Worm (Caenorhabditis elegans) whole organism, L4 larva: ENCODE results near the gene Y48A6B.7.

ENCODE experiments used
- D1046.2 ChIP-seq: fragments of 200-800 bp; sonication (Bioruptor generic); IDR thresholded peaks from 2 replicates; pipeline ENCODE4 v1.3.6; 2022; ENCODE audit warnings: missing genetic modification characterization, missing compliant biosample characterization
- F10B5.3 ChIP-seq: sonication (generic microtip); optimal IDR thresholded peaks from 2 replicates; lab custom pipeline; 2016; ENCODE audit warnings: mild to moderate bottlenecking, missing genetic modification characterization, missing compliant biosample characterization
- aha-1 ChIP-seq: fragments of 150-350 bp; peaks from one replicate; lab custom pipeline; 2014; ENCODE audit warnings: missing biosample characterization, missing genetic modification characterization
- ama-1 ChIP-seq: fragments of 150-350 bp; optimal IDR thresholded peaks from 2 replicates; lab custom pipeline; 2014; ENCODE audit warnings: inconsistent platforms, mixed read lengths
- hif-1 ChIP-seq, 2 experiments: sonication (generic microtip); optimal IDR thresholded peaks; 2 replicates each; lab custom pipeline; 2016 to 2017; ENCODE audit warnings: missing compliant biosample characterization in 2 of 2, missing genetic modification characterization in 2 of 2, missing genetic modification reagents in 2 of 2, missing genotype in 2 of 2, mild to moderate bottlenecking in 1 of 2
- lin-38 ChIP-seq: fragments of 200-800 bp; sonication (Bioruptor generic); IDR thresholded peaks from 2 replicates; pipeline ENCODE4 v1.3.6; 2022; ENCODE audit warnings: missing genetic modification reagents, missing genetic modification characterization, missing compliant biosample characterization
- lsy-2 ChIP-seq, 2 experiments: fragments of 150-350 bp in 1 of 2; sonication (generic microtip) in 1 of 2; optimal IDR thresholded peaks; 2 replicates each; lab custom pipeline; 2014 to 2017; ENCODE audit warnings: missing biosample characterization in 2 of 2, missing genetic modification characterization in 2 of 2
- mdl-1 ChIP-seq, 2 experiments: fragments of 150-350 bp in 1 of 2; sonication (generic microtip) in 1 of 2; optimal IDR thresholded peaks; 2 replicates each; lab custom pipeline; 2014 to 2017; ENCODE audit warnings: missing biosample characterization in 2 of 2, missing genetic modification characterization in 2 of 2
- nhr-11 ChIP-seq: fragments of 150-350 bp; optimal IDR thresholded peaks from 2 replicates; lab custom pipeline; 2014; ENCODE audit warnings: missing biosample characterization, missing genetic modification characterization
- nhr-111 ChIP-seq: fragments of 200-800 bp; sonication (Bioruptor generic); optimal IDR thresholded peaks from 2 replicates; lab custom pipeline; 2018; ENCODE audit warnings: mild to moderate bottlenecking, missing genetic modification characterization, missing compliant biosample characterization
- nhr-6 ChIP-seq: fragments of 150-350 bp; optimal IDR thresholded peaks from 2 replicates; lab custom pipeline; 2014; ENCODE audit warnings: missing biosample characterization, missing genetic modification characterization
- nhr-77 ChIP-seq: fragments of 150-350 bp; optimal IDR thresholded peaks from 2 replicates; lab custom pipeline; 2014; ENCODE audit warnings: missing biosample characterization, missing genetic modification characterization
- sdz-12 ChIP-seq: fragments of 200-800 bp; sonication (Bioruptor generic); optimal IDR thresholded peaks from 2 replicates; lab custom pipeline; 2018; ENCODE audit warnings: mild to moderate bottlenecking, missing genetic modification characterization, missing compliant biosample characterization
- unc-62 ChIP-seq, 3 experiments: fragments of 150-350 bp in 1 of 3; sonication (generic microtip); optimal IDR thresholded peaks in 2 of 3; peaks in 1 of 3; 1 replicate in 1 of 3; 2 replicates in 2 of 3; lab custom pipeline; 2014 to 2017; ENCODE audit warnings: missing biosample characterization in 3 of 3, missing genetic modification characterization in 3 of 3, missing genetic modification reagents in 3 of 3, missing genotype in 1 of 3

DNA sequence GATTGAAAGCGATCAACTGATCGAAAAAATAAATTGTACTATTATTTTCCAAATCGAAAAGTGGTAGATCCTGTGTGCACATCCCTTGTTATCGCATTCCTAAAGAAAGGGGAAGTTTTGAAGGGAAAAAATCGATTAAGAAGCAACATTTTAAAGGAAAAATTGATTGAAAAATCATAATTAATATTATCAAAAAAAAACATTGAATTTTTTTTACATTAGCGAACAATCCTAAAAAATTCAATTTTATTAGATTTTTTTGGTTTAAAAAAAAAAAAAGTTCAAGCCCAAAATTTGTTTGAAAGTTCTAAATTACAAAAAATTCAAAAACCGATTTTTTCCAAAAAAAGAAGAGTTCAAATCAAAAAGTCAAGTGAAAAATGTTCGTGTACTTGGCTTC, 31.2 kb downstream of the Y48A6B.7 start, which contains the start of gene dmsr-5:
- TF ChIP-seq ama-1 (lab: Kevin White, UChicago) = no peak
- no peak for TF ChIP-seq nhr-6 (tag; lab: Kevin White, UChicago)
- no peak for TF ChIP-seq lin-38 (GFP tag; lab: Robert Waterston, UW)
- TF ChIP-seq mdl-1 (tag; optimal IDR thresholded peaks at IDR 0.05; lab: Kevin White, UChicago) = no peak
- TF ChIP-seq D1046.2 (GFP tag; lab: Robert Waterston, UW) = no peak
- TF ChIP-seq unc-62 (GFP tag; optimal IDR thresholded peaks at IDR 0.05 in 1 of 2; lab: Kevin White, UChicago) = no peak
- TF ChIP-seq unc-62 (tag; optimal IDR thresholded peaks at IDR 0.05; lab: Kevin White, UChicago) = no peak
- no peak for TF ChIP-seq nhr-11 (tag; lab: Kevin White, UChicago)
- no peak for TF ChIP-seq nhr-111
- no peak for TF ChIP-seq aha-1 (tag; lab: Kevin White, UChicago)
- TF ChIP-seq lsy-2 (tag; optimal IDR thresholded peaks at IDR 0.05; lab: Kevin White, UChicago) = no peak
- no peak for TF ChIP-seq sdz-12 (GFP tag; lab: Kevin White, UChicago)
- TF ChIP-seq nhr-77 = no peak
- no peak for TF ChIP-seq hif-1 (tag; optimal IDR thresholded peaks at IDR 0.05; lab: Kevin White, UChicago)
- TF ChIP-seq F10B5.3 (tag; lab: Kevin White, UChicago) = no peak
